Worm (Caenorhabditis elegans) whole organism, mixed stage, embryonic: ENCODE results near the gene Y6E2A.1.

Source experiments
- M03D4.4 ChIP-seq: sonication (generic microtip); optimal IDR thresholded peaks from 2 replicates; lab custom pipeline; 2017; ENCODE audit warnings: mild to moderate bottlenecking, missing genetic modification characterization, missing compliant biosample characterization
- bed-3 ChIP-seq: fragments of 200-800 bp; sonication (Bioruptor generic); optimal IDR thresholded peaks from 3 replicates; lab custom pipeline; 2018; ENCODE audit warnings: mild to moderate bottlenecking, missing genetic modification characterization, moderate library complexity, missing compliant biosample characterization
- blmp-1 ChIP-seq: fragments of 150-350 bp; optimal IDR thresholded peaks from 2 replicates; lab custom pipeline; 2014; ENCODE audit warnings: missing biosample characterization, missing genetic modification characterization
- ceh-39 ChIP-seq: fragments of 150-350 bp; optimal IDR thresholded peaks from 2 replicates; lab custom pipeline; 2014; ENCODE audit warnings: missing biosample characterization, missing genetic modification characterization
- ceh-43 ChIP-seq: fragments of 200-800 bp; sonication (Bioruptor generic); optimal IDR thresholded peaks from 2 replicates; lab custom pipeline; 2018; ENCODE audit warnings: mild to moderate bottlenecking, missing genetic modification characterization, moderate library complexity, missing compliant biosample characterization
- ceh-83 ChIP-seq: fragments of 200-800 bp; sonication (Bioruptor generic); optimal IDR thresholded peaks from 2 replicates; lab custom pipeline; 2018; ENCODE audit warnings: mild to moderate bottlenecking, missing genetic modification characterization, missing compliant biosample characterization
- ces-1 ChIP-seq: fragments of 150-350 bp; optimal IDR thresholded peaks from 2 replicates; lab custom pipeline; 2014; ENCODE audit warnings: missing biosample characterization, missing genetic modification reagents, missing genetic modification characterization
- drap-1 ChIP-seq: fragments of 200-800 bp; sonication (Bioruptor generic); optimal IDR thresholded peaks from 3 replicates; lab custom pipeline; 2018; ENCODE audit warnings: mild to moderate bottlenecking, missing genetic modification characterization, missing compliant biosample characterization
- elt-1 ChIP-seq: sonication (generic microtip); optimal IDR thresholded peaks from 2 replicates; lab custom pipeline; 2017; ENCODE audit warnings: missing genetic modification characterization, mild to moderate bottlenecking, missing compliant biosample characterization, antibody characterized with exemption, moderate library complexity, borderline replicate concordance; ENCODE audit not compliant: insufficient read depth
- flh-1 ChIP-seq: fragments of 200-800 bp; sonication (Bioruptor generic); optimal IDR thresholded peaks from 2 replicates; lab custom pipeline; 2018; ENCODE audit warnings: mild to moderate bottlenecking, missing genetic modification characterization, moderate library complexity, missing compliant biosample characterization
- ham-2 ChIP-seq: fragments of 200-800 bp; sonication (Bioruptor generic); optimal IDR thresholded peaks from 2 replicates; lab custom pipeline; 2018; ENCODE audit warnings: mild to moderate bottlenecking, missing genetic modification characterization, missing compliant biosample characterization
- lin-13 ChIP-seq: fragments of 150-350 bp; optimal IDR thresholded peaks from 2 replicates; lab custom pipeline; 2014; ENCODE audit warnings: missing biosample characterization, missing genetic modification characterization
- lin-32 ChIP-seq: fragments of 200-800 bp; sonication (Bioruptor generic); optimal IDR thresholded peaks from 2 replicates; lab custom pipeline; 2018; ENCODE audit warnings: mild to moderate bottlenecking, missing genetic modification characterization, missing compliant biosample characterization
- lsy-2 ChIP-seq: fragments of 150-350 bp; optimal IDR thresholded peaks from 2 replicates; lab custom pipeline; 2014; ENCODE audit warnings: missing biosample characterization, missing genetic modification characterization
- mab-5 ChIP-seq: fragments of 150-350 bp; optimal IDR thresholded peaks from 2 replicates; lab custom pipeline; 2014; ENCODE audit warnings: missing biosample characterization, missing genetic modification characterization
- mep-1 ChIP-seq: fragments of 150-350 bp; optimal IDR thresholded peaks from 2 replicates; lab custom pipeline; 2017; ENCODE audit warnings: missing biosample characterization, missing genetic modification reagents, missing genetic modification characterization, inconsistent platforms
- mls-2 ChIP-seq: sonication (generic microtip); optimal IDR thresholded peaks from 2 replicates; lab custom pipeline; 2016; ENCODE audit warnings: mild to moderate bottlenecking, missing genetic modification characterization, moderate library complexity, missing compliant biosample characterization
- nhr-12 ChIP-seq: fragments of 150-350 bp; optimal IDR thresholded peaks from 2 replicates; lab custom pipeline; 2014; ENCODE audit warnings: missing biosample characterization, missing genetic modification characterization
- nhr-2 ChIP-seq: fragments of 150-350 bp; optimal IDR thresholded peaks from 2 replicates; lab custom pipeline; 2014; ENCODE audit warnings: missing biosample characterization, missing genetic modification characterization
- nhr-237 ChIP-seq: fragments of 150-350 bp; optimal IDR thresholded peaks from 2 replicates; lab custom pipeline; 2014; ENCODE audit warnings: missing biosample characterization, missing genetic modification characterization
- nhr-28 ChIP-seq: fragments of 150-350 bp; optimal IDR thresholded peaks from 2 replicates; lab custom pipeline; 2014; ENCODE audit warnings: missing biosample characterization, missing genetic modification characterization
- nhr-76 ChIP-seq: sonication (generic microtip); optimal IDR thresholded peaks from 2 replicates; lab custom pipeline; 2017; ENCODE audit warnings: missing biosample characterization, missing genetic modification characterization
- pha-4 ChIP-seq: fragments of 150-350 bp; optimal IDR thresholded peaks from 2 replicates; lab custom pipeline; 2018; ENCODE audit warnings: missing biosample characterization, missing genetic modification reagents, missing genetic modification characterization
- sem-2 ChIP-seq: fragments of 200-800 bp; sonication (Bioruptor generic); optimal IDR thresholded peaks from 2 replicates; lab custom pipeline; 2018; ENCODE audit warnings: mild to moderate bottlenecking, missing genetic modification characterization, missing compliant biosample characterization
- snpc-4 ChIP-seq: fragments of 150-350 bp; optimal IDR thresholded peaks from 2 replicates; lab custom pipeline; 2014; ENCODE audit warnings: missing biosample characterization, missing genetic modification characterization
- sptf-1 ChIP-seq: sonication (generic microtip); optimal IDR thresholded peaks from 2 replicates; lab custom pipeline; 2017; ENCODE audit warnings: mild to moderate bottlenecking, missing genetic modification characterization, moderate library complexity, missing compliant biosample characterization
- tbx-8 ChIP-seq: fragments of 200-800 bp; sonication (Bioruptor generic); optimal IDR thresholded peaks from 2 replicates; lab custom pipeline; 2018; ENCODE audit warnings: mild to moderate bottlenecking, missing genetic modification characterization, moderate library complexity, missing compliant biosample characterization
- unc-120 ChIP-seq: sonication (generic microtip); optimal IDR thresholded peaks from 2 replicates; lab custom pipeline; 2017; ENCODE audit warnings: missing genetic modification characterization, missing compliant biosample characterization; ENCODE audit not compliant: poor library complexity, severe bottlenecking
- unc-39 ChIP-seq: fragments of 150-350 bp; optimal IDR thresholded peaks from 2 replicates; lab custom pipeline; 2014; ENCODE audit warnings: missing biosample characterization, missing genetic modification characterization
- unc-62 ChIP-seq: fragments of 150-350 bp; optimal IDR thresholded peaks from 2 replicates; lab custom pipeline; 2014; ENCODE audit warnings: missing biosample characterization, missing genetic modification reagents, missing genetic modification characterization
- zip-8 ChIP-seq: fragments of 150-350 bp; optimal IDR thresholded peaks from 2 replicates; lab custom pipeline; 2014; ENCODE audit warnings: missing biosample characterization, missing genetic modification characterization
- ztf-11 ChIP-seq: fragments of 150-350 bp; optimal IDR thresholded peaks from 2 replicates; lab custom pipeline; 2014; ENCODE audit warnings: missing biosample characterization, missing genetic modification characterization

Y6E2A.1 gene

DNA sequence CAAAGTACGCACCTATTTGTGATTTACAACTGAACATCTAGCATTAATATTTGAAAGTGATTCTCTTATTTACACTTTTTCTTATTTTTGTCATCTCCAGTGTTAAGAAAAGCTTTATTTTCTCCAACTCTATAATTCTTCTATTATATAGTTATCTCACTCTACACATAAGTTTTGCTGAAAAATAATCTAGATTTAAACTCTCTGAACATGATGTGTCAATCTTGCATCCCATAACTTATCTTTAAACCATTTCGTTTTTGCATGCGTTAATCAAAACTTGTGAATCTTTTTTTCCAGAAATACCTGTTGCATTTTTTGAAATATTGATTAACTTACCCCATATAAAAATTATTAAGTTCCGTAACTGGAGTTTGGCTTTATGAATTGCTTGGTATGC, 20.3 kb downstream of the Y6E2A.1 start, which contains the start of gene nhr-268:
TSS of gene nhr-268 (plus strand) at position 301 of the 400 bp plus-strand sequence.
- TF ChIP-seq nhr-76 (tag; lab: Kevin White, UChicago), result no peak
- no peak for TF ChIP-seq mab-5
- TF ChIP-seq ztf-11, result no peak
- no peak for TF ChIP-seq unc-39
- TF ChIP-seq ces-1 (GFP tag; lab: Kevin White, UChicago), result no peak
- no peak for TF ChIP-seq nhr-237 (tag; lab: Kevin White, UChicago)
- no peak for TF ChIP-seq lsy-2
- TF ChIP-seq lin-32 (GFP tag; lab: Kevin White, UChicago), result no peak
- no peak for TF ChIP-seq ceh-83 (GFP tag; lab: Kevin White, UChicago)
- TF ChIP-seq nhr-2 (tag; lab: Kevin White, UChicago), result no peak
- TF ChIP-seq bed-3 (GFP tag; lab: Kevin White, UChicago), result no peak
- TF ChIP-seq ham-2 (GFP tag; lab: Kevin White, UChicago), result no peak
- TF ChIP-seq snpc-4 (tag; lab: Kevin White, UChicago), result no peak
- no peak for TF ChIP-seq unc-120 (tag; lab: Kevin White, UChicago)
- TF ChIP-seq ceh-39 (tag; lab: Kevin White, UChicago), result no peak

DNA sequence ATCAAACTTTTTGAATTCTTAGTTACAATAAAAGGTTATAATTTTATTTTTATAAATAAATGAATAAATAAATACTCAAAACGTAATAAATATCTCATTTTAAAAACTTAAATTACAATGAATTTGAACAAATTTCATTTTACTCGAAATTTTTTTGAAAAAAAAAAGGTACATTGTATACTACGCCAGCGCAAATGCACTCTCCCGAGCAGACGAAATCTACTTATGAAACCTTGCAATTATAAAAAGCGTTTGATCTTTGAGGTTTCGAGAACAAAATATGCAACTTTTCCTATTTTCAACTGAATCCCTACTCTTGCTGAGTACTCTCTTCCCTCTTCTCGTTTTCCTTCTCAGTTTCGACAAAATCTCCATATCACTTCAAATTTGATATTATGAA, 22.6 kb downstream of the Y6E2A.1 start, which contains the start of gene nhr-197:
TSS of gene nhr-197 (plus strand) at position 301 of the 400 bp plus-strand sequence.
- TF ChIP-seq nhr-28 (tag; lab: Kevin White, UChicago), result no peak
- TF ChIP-seq tbx-8 (GFP tag; lab: Kevin White, UChicago), result no peak
- TF ChIP-seq unc-39, result no peak
- no peak for TF ChIP-seq nhr-237 (tag; lab: Kevin White, UChicago)
- no peak for TF ChIP-seq lsy-2
- TF ChIP-seq ztf-11, result no peak
- no peak for TF ChIP-seq lin-13 (tag; lab: Kevin White, UChicago)
- no peak for TF ChIP-seq pha-4 (tag; lab: Kevin White, UChicago)
- no peak for TF ChIP-seq lin-32 (GFP tag; lab: Kevin White, UChicago)
- no peak for TF ChIP-seq M03D4.4 (tag; lab: Kevin White, UChicago)
- TF ChIP-seq unc-62 (GFP tag; lab: Kevin White, UChicago), result no peak
- no peak for TF ChIP-seq nhr-12 (tag; lab: Kevin White, UChicago)
- TF ChIP-seq drap-1, result no peak
- no peak for TF ChIP-seq mep-1 (tag; lab: Kevin White, UChicago)
- TF ChIP-seq flh-1, result no peak
- TF ChIP-seq snpc-4 (tag; lab: Kevin White, UChicago), result no peak
- TF ChIP-seq, all 35 proteins: peak for 0

DNA sequence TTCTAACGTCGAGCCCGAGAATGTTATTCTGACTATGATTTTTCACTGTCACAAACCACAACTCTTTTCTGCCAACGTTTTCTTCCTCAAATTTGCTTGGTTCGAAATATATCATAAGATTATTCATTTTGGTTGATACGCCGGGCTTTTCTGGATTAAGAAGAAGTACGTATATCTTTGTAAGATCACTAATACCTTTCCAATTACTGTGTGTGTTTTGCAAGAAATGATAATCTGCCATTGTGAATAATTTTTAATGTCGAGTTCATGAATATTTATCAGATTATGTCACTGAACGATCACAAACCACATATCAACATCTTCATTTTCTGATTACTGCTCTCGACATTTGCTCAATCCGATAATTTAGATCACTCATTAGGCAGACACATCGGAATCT, 24.7 kb downstream of the Y6E2A.1 start, which contains the start of gene nhr-196:
TSS of gene nhr-196 (plus strand) at position 118 of the 400 bp plus-strand sequence.
- TF ChIP-seq snpc-4 (tag; lab: Kevin White, UChicago), result no peak
- TF ChIP-seq sptf-1 (tag; lab: Kevin White, UChicago), result no peak
- TF ChIP-seq tbx-8 (GFP tag; lab: Kevin White, UChicago), result no peak
- no peak for TF ChIP-seq lsy-2
- no peak for TF ChIP-seq zip-8 (tag; lab: Kevin White, UChicago)
- no peak for TF ChIP-seq nhr-76 (tag; lab: Kevin White, UChicago)
- TF ChIP-seq ceh-43 (GFP tag; lab: Kevin White, UChicago), result no peak
- no peak for TF ChIP-seq nhr-237 (tag; lab: Kevin White, UChicago)
- no peak for TF ChIP-seq pha-4 (tag; lab: Kevin White, UChicago)
- no peak for TF ChIP-seq ceh-39 (tag; lab: Kevin White, UChicago)
- TF ChIP-seq bed-3 (GFP tag; lab: Kevin White, UChicago), result no peak
- no peak for TF ChIP-seq ztf-11
- TF ChIP-seq blmp-1 (tag; lab: Kevin White, UChicago), result no peak
- no peak for TF ChIP-seq nhr-2 (tag; lab: Kevin White, UChicago)
- TF ChIP-seq mls-2 (tag; lab: Kevin White, UChicago), result no peak

DNA sequence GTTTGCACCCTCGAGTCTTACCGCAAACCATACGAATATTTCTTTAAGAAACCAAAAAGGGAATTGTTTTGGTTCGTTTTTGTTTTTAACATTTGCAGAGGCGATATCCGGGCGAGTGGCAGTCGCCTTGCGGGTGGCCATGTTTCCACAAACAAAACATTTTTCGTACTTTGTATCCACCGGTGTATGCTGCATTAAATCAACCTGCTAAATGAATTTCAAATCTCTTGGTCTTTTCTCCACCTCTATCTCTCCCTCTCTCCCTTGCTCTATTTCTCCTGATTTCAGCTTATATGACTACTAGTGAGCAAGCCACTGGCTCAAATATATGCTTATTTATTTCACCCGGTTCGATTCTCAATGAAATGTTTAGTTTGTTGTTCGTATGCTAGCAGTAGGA, 33.1 kb downstream of the Y6E2A.1 start, which contains the start of gene nhr-52:
TSS of gene nhr-52 (plus strand) at position 301 of the 400 bp plus-strand sequence.
- TF ChIP-seq flh-1 (no peak), drap-1 (no peak), unc-39 (no peak), mls-2 (tag; lab: Kevin White, UChicago) (no peak), elt-1 (tag; lab: Kevin White, UChicago) (no peak), unc-120 (tag; lab: Kevin White, UChicago) (no peak), ztf-11 (no peak), sem-2 (GFP tag; lab: Kevin White, UChicago) (no peak), snpc-4 (tag; lab: Kevin White, UChicago) (no peak), nhr-12 (tag; lab: Kevin White, UChicago) (no peak), ceh-39 (tag; lab: Kevin White, UChicago) (no peak), M03D4.4 (tag; lab: Kevin White, UChicago) (no peak)
